Worm (Caenorhabditis elegans): ENCODE data around the gene Y49E10.29.
A peak's percentile ranks its signal among the peaks of the same experiment; 100 is the strongest.

DNA sequence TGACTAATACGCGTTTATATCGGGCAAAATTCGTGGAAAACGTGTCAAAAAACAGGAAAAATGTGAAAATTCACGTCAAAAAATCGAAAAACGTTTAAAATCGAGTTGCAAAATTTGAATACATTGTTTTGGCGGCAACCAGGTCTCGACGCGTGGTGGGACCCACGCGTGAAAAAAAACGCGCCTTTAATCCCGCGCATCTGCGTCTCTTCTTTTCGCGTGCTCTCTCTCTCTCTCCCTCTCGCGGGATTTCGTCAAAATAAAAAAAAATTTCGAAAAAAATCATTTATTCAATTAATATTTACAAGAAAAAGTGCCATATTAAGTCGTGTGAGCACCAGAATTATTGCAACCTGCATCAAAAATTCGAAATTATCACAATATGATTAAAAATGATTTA, 15.7 kb upstream of the Y49E10.29 start, which contains the start of gene ani-1:
- TF ChIP-seq tbx-2 (tag; optimal IDR thresholded peaks at IDR 0.05) (peak; percentile 68), jun-1 (tag; optimal IDR thresholded peaks at IDR 0.05) (no peak), hlh-17 (GFP tag; optimal IDR thresholded peaks at IDR 0.05; ENCODE audit: borderline replicate concordance) (no peak), lin-13 (GFP tag; optimal IDR thresholded peaks at IDR 0.05) (peak; percentile 72), ama-1 (optimal IDR thresholded peaks at IDR 0.05) (peak; percentile 76), mdl-1 (tag; optimal IDR thresholded peaks at IDR 0.05) (peak in 1 of 2 experiments; percentile 46), ces-1 (GFP tag; optimal IDR thresholded peaks at IDR 0.05) (no peak), ztf-11 (tag; optimal IDR thresholded peaks at IDR 0.05) (peak in 1 of 2 experiments; percentile 17), pag-3 (tag; optimal IDR thresholded peaks at IDR 0.05; ENCODE audit: borderline replicate concordance, insufficient read depth) (no peak), zag-1 (tag; optimal IDR thresholded peaks at IDR 0.05) (no peak), egl-27 (tag; optimal IDR thresholded peaks at IDR 0.05) (no peak), unc-62 (GFP tag; optimal IDR thresholded peaks at IDR 0.05) (no peak), Y116A8C.19 (tag; optimal IDR thresholded peaks at IDR 0.05; ENCODE audit: borderline replicate concordance) (no peak)

All from whole organism, L1 larva.